Worm (Caenorhabditis elegans): ENCODE results near the gene R05G6.3.

The R05G6.3 gene

DNA sequence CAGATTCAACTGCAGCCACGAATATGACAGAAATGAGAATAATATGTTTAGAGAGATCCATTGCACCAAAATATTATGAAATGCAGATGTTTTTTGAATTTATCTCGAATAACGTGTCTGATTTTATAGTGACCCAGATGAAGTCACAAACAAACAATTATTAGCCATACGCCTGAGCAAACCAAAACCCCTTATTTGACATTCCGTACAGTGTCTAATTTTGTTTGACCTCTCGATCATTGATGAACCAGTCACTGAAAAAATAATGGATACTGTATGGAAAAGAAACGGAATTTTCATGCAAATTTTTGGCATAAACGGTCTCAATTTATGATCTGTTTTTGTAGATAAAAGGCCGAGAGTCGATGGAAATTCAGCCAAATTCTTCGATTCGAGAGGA, at the start of gene R05G6.3, which contains the start of gene R05G6.9:
Gene R05G6.3 (plus strand): TSS at position 386 of the 400 bp plus-strand sequence.
Gene R05G6.9 (minus strand): TSS at position 101 of the 400 bp plus-strand sequence.
- no peak for TF ChIP-seq ceh-19 (GFP tag; optimal IDR thresholded peaks at IDR 0.05)
- TF ChIP-seq hlh-6 (tag; optimal IDR thresholded peaks at IDR 0.05), result no peak
- TF ChIP-seq ref-2 (tag; optimal IDR thresholded peaks at IDR 0.05), result no peak
- no peak for TF ChIP-seq ceh-6 (GFP tag; optimal IDR thresholded peaks at IDR 0.05)
- TF ChIP-seq pat-9 (tag; optimal IDR thresholded peaks at IDR 0.05), result no peak
- no peak for TF ChIP-seq zip-5 (tag; optimal IDR thresholded peaks at IDR 0.05)
- TF ChIP-seq nhr-11 (tag; optimal IDR thresholded peaks at IDR 0.05), result no peak
- TF ChIP-seq pax-1 (tag; optimal IDR thresholded peaks at IDR 0.05), result no peak
- TF ChIP-seq fkh-6 (tag; optimal IDR thresholded peaks at IDR 0.05), result no peak
- TF ChIP-seq sdc-2 (tag; optimal IDR thresholded peaks at IDR 0.05), result no peak
- TF ChIP-seq ceh-30 (tag; optimal IDR thresholded peaks at IDR 0.05), result no peak
- TF ChIP-seq elt-2 (tag; optimal IDR thresholded peaks at IDR 0.05), result no peak
- TF ChIP-seq T23F11.4 (GFP tag; optimal IDR thresholded peaks at IDR 0.05), result no peak
- no peak for TF ChIP-seq F13H6.1 (tag; optimal IDR thresholded peaks at IDR 0.05)

DNA sequence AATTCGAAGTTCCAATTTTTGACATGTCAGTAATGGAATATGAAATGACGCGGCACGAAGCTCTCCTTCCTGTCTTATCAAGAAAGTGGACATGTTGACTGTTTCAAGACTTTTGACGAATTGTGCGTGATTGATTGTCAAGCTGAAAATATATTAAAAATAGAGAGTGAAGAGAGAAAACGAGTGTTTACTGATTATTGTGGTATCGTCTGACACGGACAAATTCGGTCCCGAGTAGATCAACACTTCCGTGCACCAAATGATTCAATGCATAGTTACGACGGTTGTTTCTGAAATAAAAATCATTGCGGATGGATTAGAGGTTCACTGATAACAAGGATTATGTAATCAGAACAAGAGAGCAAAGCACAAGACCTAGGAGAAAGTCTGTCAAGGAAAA, 49.2 kb upstream of the R05G6.3 start:
- TF ChIP-seq pros-1 (tag; optimal IDR thresholded peaks at IDR 0.05) (no peak), unc-86 (tag; optimal IDR thresholded peaks at IDR 0.05) (no peak), ceh-34 (tag; optimal IDR thresholded peaks at IDR 0.05) (no peak), fkh-10 (GFP tag; optimal IDR thresholded peaks at IDR 0.05) (no peak), ceh-48 (tag; optimal IDR thresholded peaks at IDR 0.05) (no peak), unc-42 (tag; optimal IDR thresholded peaks at IDR 0.05) (no peak), ceh-9 (tag; optimal IDR thresholded peaks at IDR 0.05) (no peak), pha-2 (tag; optimal IDR thresholded peaks at IDR 0.05) (no peak), sox-2 (GFP tag; IDR thresholded peaks at IDR 0.05) (no peak), hlh-15 (tag; optimal IDR thresholded peaks at IDR 0.05) (no peak), ceh-2 (tag; optimal IDR thresholded peaks at IDR 0.05) (no peak), dve-1 (tag; optimal IDR thresholded peaks at IDR 0.05) (no peak)

DNA sequence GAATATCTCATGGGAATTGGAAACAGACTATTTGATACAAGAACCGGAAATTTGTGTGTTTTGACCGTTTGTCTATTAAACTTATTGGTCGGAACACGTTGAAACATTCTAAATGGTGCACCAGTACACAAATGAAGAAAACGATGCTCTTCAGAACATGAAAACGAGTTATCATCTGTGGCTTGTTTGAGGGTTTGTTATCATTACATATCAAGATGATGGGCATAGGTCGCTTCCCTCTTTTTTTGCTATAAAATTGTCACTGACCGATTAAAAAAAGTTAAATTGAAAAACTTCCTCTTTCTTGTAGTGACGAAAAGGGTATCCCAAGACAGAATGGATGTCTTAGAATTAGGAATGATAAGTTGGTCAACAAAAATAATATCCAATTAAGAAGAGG, 47.7 kb upstream of the R05G6.3 start:
- TF ChIP-seq T23F11.4 (GFP tag; optimal IDR thresholded peaks at IDR 0.05), result no peak

DNA sequence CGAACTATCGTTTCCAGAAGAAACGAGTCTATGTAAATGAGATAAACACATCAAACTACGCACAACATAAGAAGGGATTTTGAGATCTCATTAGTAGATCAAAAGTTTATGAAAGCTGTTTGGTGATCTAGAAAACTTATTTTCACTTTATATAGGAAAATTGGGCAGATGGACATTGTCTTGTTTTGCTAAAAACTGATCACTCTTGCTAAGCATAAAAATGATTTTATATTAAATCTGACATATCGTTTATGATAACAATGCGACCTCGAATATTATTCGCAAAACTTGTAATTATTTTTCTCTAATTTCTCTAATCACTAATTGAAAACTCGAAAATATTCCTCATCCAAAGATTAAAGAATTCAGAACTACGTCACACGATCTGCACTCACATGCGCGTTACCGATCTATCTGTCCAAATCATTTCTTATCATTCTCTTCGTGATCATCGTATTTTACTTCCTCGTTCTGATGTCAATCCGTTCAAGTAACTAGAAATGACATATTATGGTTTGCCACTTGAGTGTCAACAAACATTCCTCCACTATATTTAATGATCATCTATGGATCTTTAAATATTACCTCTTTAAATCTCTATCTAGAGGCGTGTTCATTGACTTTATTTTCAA, 46.5 kb upstream of the R05G6.3 start, which contains the start of gene F55G1.7:
Gene F55G1.7 (minus strand): TSS at position 51 of the 632 bp plus-strand sequence.
- no peak for TF ChIP-seq pat-9 (tag; optimal IDR thresholded peaks at IDR 0.05)
- no peak for TF ChIP-seq ahr-1 (tag; optimal IDR thresholded peaks at IDR 0.05)
- no peak for TF ChIP-seq unc-42 (tag; optimal IDR thresholded peaks at IDR 0.05)
- no peak for TF ChIP-seq sdc-2 (tag; optimal IDR thresholded peaks at IDR 0.05)
- TF ChIP-seq madf-2 (tag; optimal IDR thresholded peaks at IDR 0.05), result no peak
- TF ChIP-seq eyg-1 (tag; optimal IDR thresholded peaks at IDR 0.05), result no peak
- TF ChIP-seq ceh-31 (tag; optimal IDR thresholded peaks at IDR 0.05), result no peak
- no peak for TF ChIP-seq lin-11 (tag; optimal IDR thresholded peaks at IDR 0.05)
- no peak for TF ChIP-seq pha-2 (tag; optimal IDR thresholded peaks at IDR 0.05)
- TF ChIP-seq ceh-9 (tag; optimal IDR thresholded peaks at IDR 0.05), result no peak

DNA sequence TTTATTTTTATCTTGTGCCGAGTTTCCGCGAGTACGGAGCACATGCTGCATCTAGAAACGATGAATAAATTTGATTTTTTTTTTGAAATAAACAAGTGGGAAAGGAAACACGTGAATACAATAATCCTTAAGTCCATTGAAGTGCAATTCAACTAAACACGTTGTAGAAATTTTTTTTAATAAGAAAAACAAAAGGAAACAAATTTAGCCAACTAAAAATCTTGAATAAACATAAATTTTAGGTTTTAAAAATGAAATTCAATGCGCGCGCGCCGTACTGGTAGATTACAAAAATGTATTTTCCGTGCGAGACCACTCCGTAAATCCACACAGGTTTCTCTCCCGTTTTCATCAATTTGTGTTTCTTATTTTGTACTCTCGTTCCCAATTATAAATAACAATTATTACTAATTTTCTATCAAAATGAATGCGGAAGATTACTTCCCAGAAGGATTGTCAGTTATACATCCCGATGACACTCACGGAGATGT, 43.1 kb upstream of the R05G6.3 start, which contains the start of the genes plk-3 and F55G1.6:
Gene plk-3 (minus strand): TSS at position 51 of the 491 bp plus-strand sequence.
Gene F55G1.6 (plus strand): TSS at position 359 of the 491 bp plus-strand sequence.
- TF ChIP-seq ceh-30 (tag; optimal IDR thresholded peaks at IDR 0.05) (no peak), C38D4.7 (GFP tag; optimal IDR thresholded peaks at IDR 0.05) (no peak), tbx-2 (tag; optimal IDR thresholded peaks at IDR 0.05) (no peak), elt-4 (tag; optimal IDR thresholded peaks at IDR 0.05) (no peak), C08G9.2 (tag; optimal IDR thresholded peaks at IDR 0.05) (no peak), ztf-16 (tag; optimal IDR thresholded peaks at IDR 0.05) (no peak), lin-11 (tag; optimal IDR thresholded peaks at IDR 0.05) (no peak), tbx-7 (tag; optimal IDR thresholded peaks at IDR 0.05) (no peak), pha-2 (tag; optimal IDR thresholded peaks at IDR 0.05) (no peak)

All from whole organism, late embryonic.